Fruit fly (Drosophila melanogaster) whole organism, embryonic: Measurements from ENCODE around the gene Gr63a.
A peak's percentile ranks its signal among the peaks of the same experiment; 100 is the strongest.

Source experiments
- BEAF-32 ChIP-seq: fragments of 200-800 bp; sonication (Bioruptor generic); optimal IDR thresholded peaks from 3 replicates; lab custom pipeline; 2017; ENCODE audit warnings: missing biosample characterization, missing genetic modification characterization, mild to moderate bottlenecking, moderate library complexity, missing genetic modification reagents
- Bteb2 ChIP-seq: fragments of 200-800 bp; sonication (Bioruptor generic); optimal IDR thresholded peaks from 2 replicates; lab custom pipeline; 2016; ENCODE audit warnings: missing biosample characterization, missing genetic modification characterization
- CG10543 ChIP-seq: fragments of 200-800 bp; sonication (Bioruptor generic); optimal IDR thresholded peaks from 3 replicates; lab custom pipeline; 2017; ENCODE audit warnings: missing biosample characterization, mild to moderate bottlenecking, missing genetic modification characterization, moderate library complexity
- CG10979 ChIP-seq: fragments of 200-800 bp; sonication (Bioruptor generic); optimal IDR thresholded peaks from 2 replicates; lab custom pipeline; 2018; ENCODE audit warnings: missing biosample characterization, mild to moderate bottlenecking, missing genetic modification characterization, moderate library complexity
- CG11723 ChIP-seq: fragments of 200-800 bp; sonication (Bioruptor generic); optimal IDR thresholded peaks from 2 replicates; lab custom pipeline; 2017; ENCODE audit warnings: missing biosample characterization, mild to moderate bottlenecking, missing genetic modification characterization
- CG13123 ChIP-seq: fragments of 200-800 bp; sonication (Bioruptor generic); optimal IDR thresholded peaks from 2 replicates; lab custom pipeline; 2016; ENCODE audit warnings: missing biosample characterization, missing genetic modification characterization
- CG15011 ChIP-seq: fragments of 200-800 bp; sonication (Bioruptor generic); optimal IDR thresholded peaks from 3 replicates; lab custom pipeline; 2018; ENCODE audit warnings: missing biosample characterization, mild to moderate bottlenecking, missing genetic modification characterization
- CG16863 ChIP-seq: fragments of 200-800 bp; sonication (Bioruptor generic); optimal IDR thresholded peaks from 3 replicates; lab custom pipeline; 2016; ENCODE audit warnings: missing biosample characterization, missing genetic modification characterization
- CG17186 ChIP-seq: fragments of 200-800 bp; sonication (Bioruptor generic); optimal IDR thresholded peaks from 3 replicates; lab custom pipeline; 2017; ENCODE audit warnings: missing biosample characterization, missing genetic modification reagents, missing genetic modification characterization
- CG34224 ChIP-seq: fragments of 200-800 bp; sonication (Bioruptor generic); IDR thresholded peaks from 3 replicates; pipeline ENCODE4 v1.3.6; 2022; ENCODE audit warnings: missing biosample characterization, missing genetic modification characterization; ENCODE audit not compliant: partially characterized antibody
- CG3995 ChIP-seq: fragments of 200-800 bp; sonication (Bioruptor generic); optimal IDR thresholded peaks from 3 replicates; lab custom pipeline; 2016; ENCODE audit warnings: missing biosample characterization, missing genetic modification characterization
- CG42726 ChIP-seq: fragments of 200-800 bp; sonication (Bioruptor generic); IDR thresholded peaks from 2 replicates; pipeline ENCODE4 v1.3.6; 2022; ENCODE audit warnings: missing biosample characterization, missing genetic modification characterization; ENCODE audit not compliant: partially characterized antibody
- CG4328 ChIP-seq: fragments of 200-800 bp; sonication (Bioruptor generic); optimal IDR thresholded peaks from 3 replicates; lab custom pipeline; 2017; ENCODE audit warnings: missing biosample characterization, missing genetic modification reagents, missing genetic modification characterization
- CG4730 ChIP-seq: fragments of 200-800 bp; sonication (Bioruptor generic); IDR thresholded peaks from 2 replicates; pipeline ENCODE4 v1.3.6; 2022; ENCODE audit warnings: missing biosample characterization, missing genetic modification characterization
- CG7271 ChIP-seq: fragments of 200-800 bp; sonication (Bioruptor generic); optimal IDR thresholded peaks from 2 replicates; lab custom pipeline; 2018; ENCODE audit warnings: missing biosample characterization, mild to moderate bottlenecking, missing genetic modification characterization, moderate library complexity
- CG7372 ChIP-seq: fragments of 200-800 bp; sonication (Bioruptor generic); IDR thresholded peaks from 2 replicates; pipeline ENCODE4 v1.3.6; 2022; ENCODE audit warnings: missing biosample characterization, missing genetic modification characterization
- CG7839 ChIP-seq: fragments of 200-800 bp; sonication (Bioruptor generic); optimal IDR thresholded peaks from 3 replicates; lab custom pipeline; 2018; ENCODE audit warnings: missing biosample characterization, mild to moderate bottlenecking, missing genetic modification characterization, moderate library complexity
- CG8290 ChIP-seq, 3 experiments: fragments of 200-800 bp; sonication (Bioruptor generic); optimal IDR thresholded peaks; 2 replicates each; lab custom pipeline; 2016 to 2019; ENCODE audit warnings: missing biosample characterization in 3 of 3, missing genetic modification characterization in 3 of 3, mild to moderate bottlenecking in 2 of 3, moderate library complexity in 1 of 3
- HLH3B ChIP-seq: fragments of 200-800 bp; sonication (Bioruptor generic); IDR thresholded peaks from 2 replicates; pipeline ENCODE4 v1.3.6; 2022; ENCODE audit warnings: missing biosample characterization, missing genetic modification characterization
- HLH4C ChIP-seq: fragments of 200-800 bp; sonication (Bioruptor generic); IDR thresholded peaks from 3 replicates; pipeline ENCODE4 v1.3.6; 2022; ENCODE audit warnings: missing biosample characterization, missing genetic modification characterization; ENCODE audit not compliant: partially characterized antibody
- Hmr ChIP-seq: fragments of 200-800 bp; sonication (Bioruptor generic); optimal IDR thresholded peaks from 3 replicates; lab custom pipeline; 2017; ENCODE audit warnings: mild to moderate bottlenecking, missing biosample characterization, missing genetic modification reagents, missing genetic modification characterization
- Hr3 ChIP-seq: fragments of 200-800 bp; sonication (Bioruptor generic); optimal IDR thresholded peaks from 3 replicates; lab custom pipeline; 2016; ENCODE audit warnings: missing biosample characterization, missing genetic modification characterization
- Lim3 ChIP-seq: fragments of 200-800 bp; sonication (Bioruptor generic); IDR thresholded peaks from 2 replicates; pipeline ENCODE4 v1.3.6; 2022; ENCODE audit warnings: missing biosample characterization, missing genetic modification characterization
- Neu2 ChIP-seq: fragments of 200-800 bp; sonication (Bioruptor generic); optimal IDR thresholded peaks from 3 replicates; lab custom pipeline; 2016; ENCODE audit warnings: missing biosample characterization, missing genetic modification characterization, borderline replicate concordance
- Ptx1 ChIP-seq: fragments of 200-800 bp; sonication (Bioruptor generic); IDR thresholded peaks from 2 replicates; pipeline ENCODE4 v1.3.6; 2022; ENCODE audit warnings: missing biosample characterization, missing genetic modification characterization
- Ravus ChIP-seq: fragments of 200-800 bp; sonication (Bioruptor generic); IDR thresholded peaks from 2 replicates; pipeline ENCODE4 v1.3.6; 2022; ENCODE audit warnings: missing biosample characterization, missing genetic modification characterization
- Rx ChIP-seq: fragments of 200-800 bp; sonication (Bioruptor generic); IDR thresholded peaks from 2 replicates; pipeline ENCODE4 v1.3.6; 2022; ENCODE audit warnings: missing biosample characterization, missing genetic modification characterization
- Tbp ChIP-seq: fragments of >200 bp; optimal IDR thresholded peaks from 2 replicates; lab custom pipeline; 2018; ENCODE audit warnings: missing biosample characterization, missing genetic modification characterization
- ato ChIP-seq: fragments of 200-800 bp; sonication (Bioruptor generic); IDR thresholded peaks from 2 replicates; pipeline ENCODE4 v1.3.6; 2022; ENCODE audit warnings: missing biosample characterization, missing genetic modification characterization; ENCODE audit not compliant: partially characterized antibody
- cas ChIP-seq: fragments of 200-800 bp; sonication (Bioruptor generic); IDR thresholded peaks from 2 replicates; pipeline ENCODE4 v1.3.6; 2022; ENCODE audit warnings: missing biosample characterization, missing genetic modification characterization
- chm ChIP-seq: fragments of 200-800 bp; sonication (Bioruptor generic); IDR thresholded peaks from 2 replicates; pipeline ENCODE4 v1.3.6; 2022; ENCODE audit warnings: missing biosample characterization, missing genetic modification characterization
- crc ChIP-seq: fragments of 200-800 bp; sonication (Bioruptor generic); optimal IDR thresholded peaks from 2 replicates; lab custom pipeline; 2016; ENCODE audit warnings: missing biosample characterization, missing genetic modification characterization
- dmrt11E ChIP-seq: fragments of 200-800 bp; sonication (Bioruptor generic); optimal IDR thresholded peaks from 3 replicates; lab custom pipeline; 2018; ENCODE audit warnings: missing biosample characterization, mild to moderate bottlenecking, missing genetic modification characterization, moderate library complexity
- dmrt99B ChIP-seq: fragments of 200-800 bp; sonication (Bioruptor generic); optimal IDR thresholded peaks from 2 replicates; lab custom pipeline; 2018; ENCODE audit warnings: missing biosample characterization, mild to moderate bottlenecking, missing genetic modification characterization, moderate library complexity
- esg ChIP-seq: fragments of 200-800 bp; sonication (Bioruptor generic); conservative IDR thresholded peaks from 2 replicates; pipeline ENCODE4 v1.3.6; 2022; ENCODE audit warnings: missing biosample characterization, missing genetic modification characterization
- grau ChIP-seq: fragments of 200-800 bp; optimal IDR thresholded peaks from 3 replicates; lab custom pipeline; 2019; ENCODE audit warnings: missing biosample characterization, mild to moderate bottlenecking, missing genetic modification characterization, moderate library complexity
- hkb ChIP-seq, 2 experiments: fragments of 200-800 bp in 1 of 2; fragments of >200 bp in 1 of 2; sonication (Bioruptor generic) in 1 of 2; IDR thresholded peaks in 1 of 2; optimal IDR thresholded peaks in 1 of 2; 2 replicates each; pipeline versions ENCODE4 v1.3.6 to Lab custom; 2017 to 2022; ENCODE audit warnings: missing biosample characterization in 1 of 2, missing genetic modification characterization in 1 of 2
- ind ChIP-seq: fragments of 200-800 bp; sonication (Bioruptor generic); optimal IDR thresholded peaks from 3 replicates; lab custom pipeline; 2016; ENCODE audit warnings: missing biosample characterization, missing genetic modification characterization
- lmd ChIP-seq: fragments of 200-800 bp; sonication (Bioruptor generic); IDR thresholded peaks from 2 replicates; pipeline ENCODE4 v1.3.6; 2022; ENCODE audit warnings: missing biosample characterization, missing genetic modification characterization
- nerfin-1 ChIP-seq: fragments of 200-800 bp; sonication (Bioruptor generic); optimal IDR thresholded peaks from 3 replicates; lab custom pipeline; 2019; ENCODE audit warnings: missing biosample characterization, mild to moderate bottlenecking, missing genetic modification characterization, moderate library complexity
- org-1 ChIP-seq: fragments of 200-800 bp; sonication (Bioruptor generic); optimal IDR thresholded peaks from 2 replicates; lab custom pipeline; 2017; ENCODE audit warnings: missing biosample characterization, missing genetic modification characterization
- pum ChIP-seq: fragments of 200-800 bp; sonication (Bioruptor generic); optimal IDR thresholded peaks from 2 replicates; lab custom pipeline; 2016; ENCODE audit warnings: missing biosample characterization, missing genetic modification characterization
- scrt ChIP-seq: fragments of 200-800 bp; sonication (Bioruptor generic); optimal IDR thresholded peaks from 2 replicates; lab custom pipeline; 2018; ENCODE audit warnings: missing biosample characterization, mild to moderate bottlenecking, missing genetic modification characterization, moderate library complexity
- sqz ChIP-seq: fragments of 200-800 bp; sonication (Bioruptor generic); optimal IDR thresholded peaks from 3 replicates; lab custom pipeline; 2018; ENCODE audit warnings: missing biosample characterization, mild to moderate bottlenecking, missing genetic modification characterization
- stwl ChIP-seq: fragments of 200-800 bp; sonication (Bioruptor generic); optimal IDR thresholded peaks from 3 replicates; lab custom pipeline; 2018; ENCODE audit warnings: missing biosample characterization, mild to moderate bottlenecking, missing genetic modification characterization, moderate library complexity
- tin ChIP-seq: fragments of 200-800 bp; sonication (Bioruptor generic); optimal IDR thresholded peaks from 3 replicates; lab custom pipeline; 2016; ENCODE audit warnings: missing biosample characterization, missing genetic modification characterization
- tna ChIP-seq: fragments of 200-800 bp; sonication (Bioruptor generic); IDR thresholded peaks from 2 replicates; pipeline ENCODE4 v1.3.6; 2022; ENCODE audit warnings: missing biosample characterization, missing genetic modification characterization; ENCODE audit not compliant: partially characterized antibody
- trem ChIP-seq: fragments of 200-800 bp; optimal IDR thresholded peaks from 3 replicates; lab custom pipeline; 2019; ENCODE audit warnings: missing biosample characterization, mild to moderate bottlenecking, missing genetic modification characterization, moderate library complexity
- unc-4 ChIP-seq: fragments of 200-800 bp; sonication (Bioruptor generic); IDR thresholded peaks from 2 replicates; pipeline ENCODE4 v1.3.6; 2022; ENCODE audit warnings: missing biosample characterization, missing genetic modification characterization; ENCODE audit not compliant: partially characterized antibody

The Gr63a gene

dm6 chr3L:3937806-3938205 is 41.4 kb upstream of the Gr63a start, which contains the start of gene CG10866 (continued):
- TF ChIP-seq nerfin-1, result no peak
- TF ChIP-seq tna (GFP tag; lab: Robert Waterston, UW), result peak; percentile 64
- TF ChIP-seq CG10979, result no peak
- peak; percentile 6 for TF ChIP-seq trem (tag; lab: Kevin White, UChicago)
- no peak for TF ChIP-seq grau
- TF ChIP-seq stwl, result peak; percentile 87
- no peak for TF ChIP-seq CG8290 (GFP tag; optimal IDR thresholded peaks at IDR 0.05; lab: Kevin White, UChicago)
- TF ChIP-seq CG8290 (tag; optimal IDR thresholded peaks at IDR 0.05; lab: Kevin White, UChicago), result peak in 1 of 2 experiments; percentile 57
- TF ChIP-seq Ptx1, result no peak
- no peak for TF ChIP-seq CG16863
- TF ChIP-seq Neu2 (GFP tag; lab: Kevin White, UChicago), result no peak
- peak; percentile 44 for TF ChIP-seq CG17186 (GFP tag; lab: Kevin White, UChicago)
- TF ChIP-seq CG42726 (GFP tag; lab: Robert Waterston, UW), result peak; percentile 52; the same call in 1 of the 2 replicates
- TF ChIP-seq CG7271 (tag; lab: Kevin White, UChicago), result no peak
- no peak for TF ChIP-seq Rx
- TF ChIP-seq CG10543, result no peak
- no peak for TF ChIP-seq Hr3 (GFP tag; lab: Kevin White, UChicago)
- no peak for TF ChIP-seq CG7839 (tag; lab: Kevin White, UChicago)
- TF ChIP-seq CG34224, result peak; percentile 86
- peak; percentile 56 for TF ChIP-seq ato
- TF ChIP-seq chm (GFP tag; lab: Robert Waterston, UW), result no peak
- TF ChIP-seq HLH3B (GFP tag; lab: Robert Waterston, UW), result no peak
- peak; percentile 95 for TF ChIP-seq CG3995 (GFP tag; lab: Kevin White, UChicago)
- TF ChIP-seq sqz (GFP tag; lab: Kevin White, UChicago), result no peak
- no peak for TF ChIP-seq dmrt11E
- TF ChIP-seq BEAF-32, result peak; percentile 83
- TF ChIP-seq, all 482 proteins: peak for 56

dm6 chr3L:3935567-3936207 is 39.3 kb upstream of the Gr63a start, which contains the start of gene Eip63F-1:
TSS of gene Eip63F-1 (minus strand) at chr3L:3935617.
- TF ChIP-seq CG4730 (no peak), Bteb2 (GFP tag; lab: Kevin White, UChicago) (peak; percentile 31), Lim3 (0 out of 2 replicates have a peak, but pooled peaks have one; percentile 18), esg (GFP tag; lab: Robert Waterston, UW) (peak; percentile 54), unc-4 (GFP tag; lab: Robert Waterston, UW) (no peak), Ravus (GFP tag; lab: Robert Waterston, UW) (peak; percentile 12; the same call in 1 of the 2 replicates), scrt (GFP tag; lab: Kevin White, UChicago) (peak; percentile 81), ind (GFP tag; lab: Kevin White, UChicago) (peak; percentile 72), CG15011 (GFP tag; lab: Kevin White, UChicago) (peak; percentile 63), pum (GFP tag; lab: Kevin White, UChicago) (no peak), Hmr (peak; percentile 57), crc (GFP tag; lab: Kevin White, UChicago) (no peak), org-1 (GFP tag; lab: Kevin White, UChicago) (peak; percentile 55), HLH4C (GFP tag; lab: Robert Waterston, UW) (no peak), CG4328 (peak; percentile 15), CG11723 (GFP tag; lab: Kevin White, UChicago) (no peak), lmd (GFP tag; lab: Robert Waterston, UW) (peak; percentile 72), tin (GFP tag; lab: Kevin White, UChicago) (peak; percentile 55), Tbp (GFP tag; lab: Kevin White, UChicago) (no peak), cas (GFP tag; lab: Robert Waterston, UW) (no peak), CG7372 (GFP tag; lab: Robert Waterston, UW) (0 out of 2 replicates have a peak, but pooled peaks have one; percentile 16), dmrt99B (tag; lab: Kevin White, UChicago) (peak; percentile 71), CG13123 (GFP tag; lab: Kevin White, UChicago) (peak; percentile 4), hkb (optimal IDR thresholded peaks at IDR 0.05; lab: Kevin White, UChicago) (no peak), hkb (GFP tag; IDR thresholded peaks at IDR 0.05; lab: Robert Waterston, UW) (0 out of 2 replicates have a peak, but pooled peaks have one; percentile 9)
